Fruit fly (Drosophila melanogaster) whole organism, wandering third instar larva: Measurements from ENCODE around the gene cpb.

Experiments used
- Dfd ChIP-seq: fragments of >200 bp; optimal IDR thresholded peaks from 2 replicates; lab custom pipeline; 2017; ENCODE audit warnings: missing biosample characterization, missing genetic modification characterization
- Hr78 ChIP-seq: fragments of >200 bp; optimal IDR thresholded peaks from 2 replicates; lab custom pipeline; 2017; ENCODE audit warnings: missing biosample characterization, missing genetic modification characterization
- br ChIP-seq: fragments of 200-800 bp; sonication (Bioruptor generic); optimal IDR thresholded peaks from 2 replicates; lab custom pipeline; 2016; ENCODE audit warnings: missing biosample characterization, missing genetic modification characterization
- psq ChIP-seq: fragments of 200-800 bp; sonication (Bioruptor generic); optimal IDR thresholded peaks from 3 replicates; lab custom pipeline; 2017; ENCODE audit warnings: missing biosample characterization, mild to moderate bottlenecking, missing genetic modification characterization, moderate library complexity
- usp ChIP-seq: fragments of >200 bp; optimal IDR thresholded peaks from 2 replicates; lab custom pipeline; 2017; ENCODE audit warnings: missing biosample characterization, missing genetic modification characterization

- TF ChIP-seq Dfd (no peak), usp (GFP tag; lab: Kevin White, UChicago) (no peak), psq (GFP tag; lab: Kevin White, UChicago) (no peak), Hr78 (GFP tag; lab: Kevin White, UChicago) (no peak), br (GFP tag; lab: Kevin White, UChicago) (no peak)
These were observed 47.7 kb upstream of the cpb start for dm6 chr2L:1656835-1657541.
